Worm (Caenorhabditis elegans): ENCODE measurements around the gene T02C12.5.

T02C12.5 gene

ce11 chrIII:4039775-4040174 lies 11.8 kb upstream of the T02C12.5 start:
- peak; percentile 21 for TF ChIP-seq jun-1 (tag; optimal IDR thresholded peaks at IDR 0.05)
- peak; percentile 66 for TF ChIP-seq pha-4 (tag; optimal IDR thresholded peaks at IDR 0.05)
- peak; percentile 87 for TF ChIP-seq elt-2 (tag; optimal IDR thresholded peaks at IDR 0.05)
- no peak for TF ChIP-seq unc-39 (tag; optimal IDR thresholded peaks at IDR 0.05)
- no peak for TF ChIP-seq nhr-237 (tag; optimal IDR thresholded peaks at IDR 0.05)
- TF ChIP-seq pqm-1 (tag; optimal IDR thresholded peaks at IDR 0.05): peak; percentile 64

DNA sequence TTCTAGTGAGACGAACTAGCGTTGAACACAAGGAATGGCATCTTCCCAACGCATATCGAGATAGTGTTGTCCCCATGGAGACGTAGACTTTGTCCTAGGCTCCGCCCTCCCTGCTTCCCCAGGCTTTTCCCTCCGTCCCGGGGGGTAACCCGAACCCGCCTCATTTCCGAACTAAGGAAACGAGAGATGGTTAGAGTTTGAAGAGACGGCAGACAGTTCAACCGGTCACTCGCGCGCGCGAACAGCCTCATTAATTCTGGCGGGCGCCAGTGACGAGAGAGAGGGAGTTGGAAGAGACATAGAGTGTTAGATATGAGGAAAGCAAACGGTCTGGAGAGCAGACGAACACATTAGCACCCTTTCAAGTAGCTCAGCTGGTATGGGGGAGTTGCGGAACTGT lies 9.4 kb upstream of the T02C12.5 start:
- TF ChIP-seq nfya-1 (tag; optimal IDR thresholded peaks at IDR 0.05; ENCODE audit: insufficient read depth): peak; percentile 53
- peak; percentile 33 for TF ChIP-seq nhr-23 (tag; optimal IDR thresholded peaks at IDR 0.05)
- TF ChIP-seq nhr-76 (tag; optimal IDR thresholded peaks at IDR 0.05): no peak
- no peak for TF ChIP-seq eor-1 (tag; optimal IDR thresholded peaks at IDR 0.05)
- peak; percentile 11 for TF ChIP-seq elt-2 (tag; optimal IDR thresholded peaks at IDR 0.05)
- no peak for TF ChIP-seq unc-39 (tag; optimal IDR thresholded peaks at IDR 0.05)
- no peak for TF ChIP-seq ceh-9 (tag; optimal IDR thresholded peaks at IDR 0.05)
- no peak for TF ChIP-seq elt-1 (tag; optimal IDR thresholded peaks at IDR 0.05)
- no peak for TF ChIP-seq ceh-16 (tag; optimal IDR thresholded peaks at IDR 0.05)
- no peak for TF ChIP-seq hmg-11 (tag; optimal IDR thresholded peaks at IDR 0.05)
- TF ChIP-seq ZK546.5 (tag; optimal IDR thresholded peaks at IDR 0.05): no peak
- TF ChIP-seq pha-4 (tag; optimal IDR thresholded peaks at IDR 0.05): peak; percentile 18
- TF ChIP-seq nhr-67 (tag; optimal IDR thresholded peaks at IDR 0.05): no peak
- no peak for TF ChIP-seq egl-5 (tag; optimal IDR thresholded peaks at IDR 0.05)
- TF ChIP-seq zag-1 (tag; optimal IDR thresholded peaks at IDR 0.05): no peak
- TF ChIP-seq lin-39 (tag; optimal IDR thresholded peaks at IDR 0.05): peak; percentile 92
- no peak for TF ChIP-seq jun-1 (tag; optimal IDR thresholded peaks at IDR 0.05)
- no peak for TF ChIP-seq snpc-4 (tag; optimal IDR thresholded peaks at IDR 0.05)

DNA sequence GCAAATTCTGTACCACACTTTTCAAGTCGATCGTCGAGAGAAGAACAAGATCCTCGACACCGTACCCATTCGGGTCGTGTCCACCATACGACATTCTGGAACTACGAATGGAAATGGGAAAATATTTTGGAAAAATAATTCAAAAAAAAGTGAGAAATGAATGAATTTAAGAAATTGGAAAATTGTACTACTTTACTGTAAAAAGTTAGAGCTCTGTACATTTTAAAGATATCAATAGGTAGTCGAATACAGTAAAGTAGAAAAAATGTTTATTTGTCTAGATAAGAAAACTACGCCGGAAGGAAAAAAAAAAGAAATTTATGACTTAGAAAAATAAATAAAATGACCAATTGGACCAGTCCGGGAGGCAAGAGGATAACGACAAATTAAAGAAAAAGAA lies 8.8 kb upstream of the T02C12.5 start, which contains the start of gene hum-5:
Gene hum-5 (minus strand): TSS at position 101 of the 400 bp plus-strand sequence.
- TF ChIP-seq tbx-2 (tag; optimal IDR thresholded peaks at IDR 0.05) (no peak), nhr-237 (tag; optimal IDR thresholded peaks at IDR 0.05) (no peak), daf-12 (tag; optimal IDR thresholded peaks at IDR 0.05) (no peak), ceh-82 (tag; optimal IDR thresholded peaks at IDR 0.05) (no peak), nhr-11 (tag; optimal IDR thresholded peaks at IDR 0.05) (no peak), egl-27 (tag; optimal IDR thresholded peaks at IDR 0.05) (no peak), lin-39 (tag; optimal IDR thresholded peaks at IDR 0.05) (no peak), hmg-11 (tag; optimal IDR thresholded peaks at IDR 0.05) (no peak), elt-3 (tag; optimal IDR thresholded peaks at IDR 0.05) (no peak), egl-5 (tag; optimal IDR thresholded peaks at IDR 0.05) (no peak), unc-39 (tag; optimal IDR thresholded peaks at IDR 0.05) (no peak), fkh-2 (tag; optimal IDR thresholded peaks at IDR 0.05) (no peak), lin-15B (tag; optimal IDR thresholded peaks at IDR 0.05) (no peak), nhr-23 (tag; optimal IDR thresholded peaks at IDR 0.05) (no peak), nhr-12 (tag; optimal IDR thresholded peaks at IDR 0.05) (no peak), nhr-67 (tag; optimal IDR thresholded peaks at IDR 0.05) (no peak), R02D3.7 (tag; optimal IDR thresholded peaks at IDR 0.05) (no peak), skn-1 (tag; optimal IDR thresholded peaks at IDR 0.05) (no peak), unc-62 (GFP tag; optimal IDR thresholded peaks at IDR 0.05) (no peak)

- peak; percentile 39 for TF ChIP-seq lin-39 (tag; optimal IDR thresholded peaks at IDR 0.05)
- TF ChIP-seq fos-1 (tag; optimal IDR thresholded peaks at IDR 0.05): no peak
These were observed 7.0 kb upstream of the T02C12.5 start for ce11 chrIII:4034984-4035383.

- TF ChIP-seq ztf-11 (tag; optimal IDR thresholded peaks at IDR 0.05) (no peak), nhr-28 (tag; optimal IDR thresholded peaks at IDR 0.05) (no peak), nhr-25 (tag; optimal IDR thresholded peaks at IDR 0.05) (no peak), zag-1 (tag; optimal IDR thresholded peaks at IDR 0.05) (no peak), nfya-1 (tag; optimal IDR thresholded peaks at IDR 0.05; ENCODE audit: insufficient read depth) (no peak), ZK546.5 (tag; optimal IDR thresholded peaks at IDR 0.05) (no peak), fkh-10 (GFP tag; optimal IDR thresholded peaks at IDR 0.05) (no peak), ceh-28 (tag; optimal IDR thresholded peaks at IDR 0.05) (no peak), skn-1 (tag; optimal IDR thresholded peaks at IDR 0.05) (no peak), snpc-4 (tag; optimal IDR thresholded peaks at IDR 0.05) (no peak), daf-12 (tag; optimal IDR thresholded peaks at IDR 0.05) (no peak), egl-5 (tag; optimal IDR thresholded peaks at IDR 0.05) (no peak), lin-39 (tag; optimal IDR thresholded peaks at IDR 0.05) (no peak), lsy-12 (tag; optimal IDR thresholded peaks at IDR 0.05) (no peak)
These were observed 2.9 kb upstream of the T02C12.5 start for ce11 chrIII:4030839-4031238.
